In the genomic region with DNA sequence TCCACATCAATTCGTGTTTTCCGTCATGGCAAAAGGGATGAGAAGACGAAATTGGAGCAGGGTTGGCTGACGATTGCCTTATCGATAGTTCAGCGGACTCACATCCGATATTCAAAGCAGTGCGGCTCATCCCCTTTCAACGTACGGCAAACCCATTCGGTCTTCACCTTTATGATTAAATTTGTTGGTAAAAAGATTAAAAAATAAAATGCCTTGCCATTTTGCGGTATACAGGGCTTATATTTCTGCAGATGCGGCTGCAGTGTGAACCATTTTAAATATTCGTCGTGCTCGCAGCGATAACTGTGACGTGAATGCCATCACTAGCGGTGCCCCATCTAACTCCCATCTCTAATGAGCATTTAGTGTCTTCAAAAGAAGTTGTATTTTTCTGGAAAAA, we compare ENCODE assay signal across 1 fruit fly cellular context.
TF ChIP-seq lines count a peak whose summit lies in the region.

Gene Taf7, plus strand, starts transcription at position 23 of the 400 bp plus-strand sequence.
Gene EMC1, minus strand, starts transcription at position 53 of the 400 bp plus-strand sequence.

TF ChIP-seq in whole organism, embryonic, 481 proteins besides CTCF, POLR2A, EP300 and RAD21 (continued from another document and continues in another):
- TF ChIP-seq her (GFP tag; optimal IDR thresholded peaks at IDR 0.05; lab: Kevin White, UChicago) (no peak), yki (optimal IDR thresholded peaks at IDR 0.05; lab: Kevin White, UChicago) (no peak), NfI (GFP tag; optimal IDR thresholded peaks at IDR 0.05; lab: Kevin White, UChicago) (no peak), stc (GFP tag; IDR thresholded peaks at IDR 0.05; lab: Robert Waterston, UW) (no peak), HHEX (GFP tag; optimal IDR thresholded peaks at IDR 0.05; lab: Kevin White, UChicago) (no peak), lov (optimal IDR thresholded peaks at IDR 0.05; lab: Kevin White, UChicago) (no peak), lov (GFP tag; IDR thresholded peaks at IDR 0.05; lab: Robert Waterston, UW) (no peak), Dek (tag; optimal IDR thresholded peaks at IDR 0.05; lab: Kevin White, UChicago) (no peak), Ravus (GFP tag; IDR thresholded peaks at IDR 0.05; lab: Robert Waterston, UW) (no peak), ab (GFP tag; optimal IDR thresholded peaks at IDR 0.05; lab: Kevin White, UChicago) (no peak), CG16813 (GFP tag; IDR thresholded peaks at IDR 0.05; lab: Robert Waterston, UW; ENCODE audit: partially characterized antibody) (peak; percentile 99), CG4617 (GFP tag; optimal IDR thresholded peaks at IDR 0.05; lab: Kevin White, UChicago; ENCODE audit: borderline replicate concordance) (peak; percentile 90), da (GFP tag; optimal IDR thresholded peaks at IDR 0.05; lab: Kevin White, UChicago) (no peak), CG4328 (GFP tag; optimal IDR thresholded peaks at IDR 0.05; lab: Kevin White, UChicago) (no peak), Jarid2 (GFP tag; optimal IDR thresholded peaks at IDR 0.05; lab: Kevin White, UChicago) (no peak), Dll (GFP tag; IDR thresholded peaks at IDR 0.05; lab: Robert Waterston, UW; ENCODE audit: partially characterized antibody) (peak; percentile 96), Atf-2 (GFP tag; optimal IDR thresholded peaks at IDR 0.05; lab: Kevin White, UChicago) (peak; percentile 27), toy (GFP tag; IDR thresholded peaks at IDR 0.05; lab: Robert Waterston, UW) (no peak), tgo (GFP tag; IDR thresholded peaks at IDR 0.05; lab: Robert Waterston, UW) (0 out of 3 replicates have a peak, but pooled peaks have one; percentile 17), CG2889 (GFP tag; IDR thresholded peaks at IDR 0.05; lab: Robert Waterston, UW) (no peak), CG14860 (GFP tag; IDR thresholded peaks at IDR 0.05; lab: Robert Waterston, UW; ENCODE audit: partially characterized antibody) (peak; percentile 96), pum (GFP tag; optimal IDR thresholded peaks at IDR 0.05; lab: Kevin White, UChicago) (peak; percentile 58), org-1 (GFP tag; optimal IDR thresholded peaks at IDR 0.05; lab: Kevin White, UChicago) (no peak), slou (GFP tag; optimal IDR thresholded peaks at IDR 0.05; lab: Kevin White, UChicago) (peak; percentile 44), CG3726 (GFP tag; IDR thresholded peaks at IDR 0.05; lab: Robert Waterston, UW) (no peak), CG13775 (GFP tag; optimal IDR thresholded peaks at IDR 0.05; lab: Kevin White, UChicago) (peak; percentile 70), Vsx1 (GFP tag; optimal IDR thresholded peaks at IDR 0.05; lab: Kevin White, UChicago) (no peak), fd102C (GFP tag; optimal IDR thresholded peaks at IDR 0.05; lab: Kevin White, UChicago) (no peak), Chrac-16 (GFP tag; optimal IDR thresholded peaks at IDR 0.05; lab: Kevin White, UChicago) (peak; percentile 22), CG6813 (GFP tag; optimal IDR thresholded peaks at IDR 0.05; lab: Kevin White, UChicago) (no peak), Kr (GFP tag; optimal IDR thresholded peaks at IDR 0.05; lab: Kevin White, UChicago) (no peak), eyg (GFP tag; optimal IDR thresholded peaks at IDR 0.05; lab: Kevin White, UChicago) (no peak), C15 (GFP tag; IDR thresholded peaks at IDR 0.05; lab: Robert Waterston, UW) (no peak), Bteb2 (GFP tag; optimal IDR thresholded peaks at IDR 0.05; lab: Kevin White, UChicago) (no peak), peb (GFP tag; IDR thresholded peaks at IDR 0.05; lab: Robert Waterston, UW) (no peak), ken (GFP tag; IDR thresholded peaks at IDR 0.05; lab: Robert Waterston, UW) (no peak), CG2712 (tag; optimal IDR thresholded peaks at IDR 0.05; lab: Kevin White, UChicago) (no peak), pho (GFP tag; optimal IDR thresholded peaks at IDR 0.05; lab: Kevin White, UChicago) (peak; percentile 64), Xbp1 (GFP tag; optimal IDR thresholded peaks at IDR 0.05; lab: Kevin White, UChicago) (peak; percentile 56), MTF-1 (GFP tag; optimal IDR thresholded peaks at IDR 0.05; lab: Kevin White, UChicago; ENCODE audit: borderline replicate concordance) (no peak), zfh2 (GFP tag; optimal IDR thresholded peaks at IDR 0.05; lab: Kevin White, UChicago) (peak; percentile 58), tap (tag; optimal IDR thresholded peaks at IDR 0.05; lab: Kevin White, UChicago) (no peak), hth (optimal IDR thresholded peaks at IDR 0.05; lab: Kevin White, UChicago) (no peak), Xrp1 (GFP tag; IDR thresholded peaks at IDR 0.05; lab: Robert Waterston, UW) (peak; percentile 25; the same call in 1 of the 2 replicates), CG6654 (GFP tag; optimal IDR thresholded peaks at IDR 0.05; lab: Kevin White, UChicago) (no peak), NC2β (GFP tag; optimal IDR thresholded peaks at IDR 0.05; lab: Kevin White, UChicago) (peak; percentile 8), gcm2 (GFP tag; optimal IDR thresholded peaks at IDR 0.05; lab: Kevin White, UChicago) (no peak), so (GFP tag; IDR thresholded peaks at IDR 0.05; lab: Robert Waterston, UW) (no peak), tna (GFP tag; IDR thresholded peaks at IDR 0.05; lab: Robert Waterston, UW; ENCODE audit: partially characterized antibody) (peak; percentile 77; the same call in 1 of the 2 replicates), pros (GFP tag; optimal IDR thresholded peaks at IDR 0.05; lab: Kevin White, UChicago) (no peak), vnd (GFP tag; IDR thresholded peaks at IDR 0.05; lab: Robert Waterston, UW; ENCODE audit: partially characterized antibody) (peak; percentile 98), HLH3B (GFP tag; IDR thresholded peaks at IDR 0.05; lab: Robert Waterston, UW) (no peak), Hand (GFP tag; optimal IDR thresholded peaks at IDR 0.05; lab: Kevin White, UChicago) (no peak), ranshi (GFP tag; IDR thresholded peaks at IDR 0.05; lab: Robert Waterston, UW) (no peak; the same call in 1 of the 2 replicates), mam (GFP tag; optimal IDR thresholded peaks at IDR 0.05; lab: Kevin White, UChicago) (peak; percentile 72), sim (GFP tag; IDR thresholded peaks at IDR 0.05; lab: Robert Waterston, UW) (no peak), ase (GFP tag; IDR thresholded peaks at IDR 0.05; lab: Robert Waterston, UW) (no peak), CG8089 (GFP tag; optimal IDR thresholded peaks at IDR 0.05; lab: Kevin White, UChicago) (peak; percentile 24), Sry-β (GFP tag; optimal IDR thresholded peaks at IDR 0.05; lab: Kevin White, UChicago) (peak; percentile 68), CG32772 (GFP tag; IDR thresholded peaks at IDR 0.05; lab: Robert Waterston, UW) (no peak), pzg (GFP tag; optimal IDR thresholded peaks at IDR 0.05; lab: Kevin White, UChicago) (peak; percentile 83), CG3281 (GFP tag; optimal IDR thresholded peaks at IDR 0.05; lab: Kevin White, UChicago) (no peak), pfk (GFP tag; optimal IDR thresholded peaks at IDR 0.05; lab: Kevin White, UChicago) (no peak), seq (GFP tag; IDR thresholded peaks at IDR 0.05; lab: Robert Waterston, UW) (no peak), CG7556 (GFP tag; optimal IDR thresholded peaks at IDR 0.05; lab: Kevin White, UChicago) (no peak), CG17612 (GFP tag; IDR thresholded peaks at IDR 0.05; lab: Robert Waterston, UW) (no peak), slbo (GFP tag; IDR thresholded peaks at IDR 0.05; lab: Robert Waterston, UW) (peak; percentile 52), CG5245 (GFP tag; optimal IDR thresholded peaks at IDR 0.05; lab: Kevin White, UChicago) (no peak), CG10274 (GFP tag; optimal IDR thresholded peaks at IDR 0.05; lab: Kevin White, UChicago) (no peak), btn (GFP tag; optimal IDR thresholded peaks at IDR 0.05; lab: Kevin White, UChicago) (no peak), hkb (optimal IDR thresholded peaks at IDR 0.05; lab: Kevin White, UChicago) (peak; percentile 77), hkb (GFP tag; IDR thresholded peaks at IDR 0.05; lab: Robert Waterston, UW) (no peak), bbx (GFP tag; IDR thresholded peaks at IDR 0.05; lab: Robert Waterston, UW; ENCODE audit: partially characterized antibody) (peak; percentile 63), CG4820 (GFP tag; optimal IDR thresholded peaks at IDR 0.05; lab: Kevin White, UChicago) (peak; percentile 59), CG30403 (GFP tag; optimal IDR thresholded peaks at IDR 0.05; lab: Kevin White, UChicago) (peak; percentile 68), al (GFP tag; IDR thresholded peaks at IDR 0.05; lab: Robert Waterston, UW) (0 out of 2 replicates have a peak, but pooled peaks have one; percentile 17), dysf (GFP tag; IDR thresholded peaks at IDR 0.05; lab: Robert Waterston, UW) (no peak), zen2 (GFP tag; IDR thresholded peaks at IDR 0.05; lab: Robert Waterston, UW; ENCODE audit: partially characterized antibody) (peak; percentile 69; the same call in 1 of the 3 replicates), ara (GFP tag; IDR thresholded peaks at IDR 0.05; lab: Robert Waterston, UW) (no peak), CG13424 (tag; optimal IDR thresholded peaks at IDR 0.05; lab: Kevin White, UChicago) (peak; percentile 47), E2f1 (GFP tag; IDR thresholded peaks at IDR 0.05; lab: Robert Waterston, UW) (no peak), Dbx (GFP tag; IDR thresholded peaks at IDR 0.05; lab: Robert Waterston, UW) (0 out of 3 replicates have a peak, but pooled peaks have one; percentile 30), Ssrp (tag; optimal IDR thresholded peaks at IDR 0.05; lab: Kevin White, UChicago) (no peak), repo (GFP tag; optimal IDR thresholded peaks at IDR 0.05; lab: Kevin White, UChicago) (peak; percentile 5), dmrt11E (tag; optimal IDR thresholded peaks at IDR 0.05; lab: Kevin White, UChicago) (no peak), gt (GFP tag; IDR thresholded peaks at IDR 0.05; lab: Robert Waterston, UW) (no peak), Pdp1 (GFP tag; optimal IDR thresholded peaks at IDR 0.05; lab: Kevin White, UChicago) (peak; percentile 29 to 52), sens (GFP tag; lab: Kevin White, UChicago) (no peak), CG9797 (GFP tag; optimal IDR thresholded peaks at IDR 0.05; lab: Kevin White, UChicago) (peak; percentile 49), gcm (GFP tag; optimal IDR thresholded peaks at IDR 0.05; lab: Kevin White, UChicago) (no peak), CG11723 (GFP tag; optimal IDR thresholded peaks at IDR 0.05; lab: Kevin White, UChicago) (no peak), jing (GFP tag; optimal IDR thresholded peaks at IDR 0.05; lab: Kevin White, UChicago) (no peak), klu (GFP tag; IDR thresholded peaks at IDR 0.05; lab: Robert Waterston, UW) (0 out of 2 replicates have a peak, but pooled peaks have one; percentile 21), CG17361 (GFP tag; IDR thresholded peaks at IDR 0.05; lab: Robert Waterston, UW) (no peak; the same call in 2 of the 3 replicates), luna (GFP tag; optimal IDR thresholded peaks at IDR 0.05; lab: Kevin White, UChicago) (peak; percentile 13), crp (GFP tag; optimal IDR thresholded peaks at IDR 0.05; lab: Kevin White, UChicago) (peak in 1 of 2 experiments; percentile 49), CG17359 (tag; optimal IDR thresholded peaks at IDR 0.05; lab: Kevin White, UChicago) (no peak), Eip74EF (GFP tag; optimal IDR thresholded peaks at IDR 0.05; lab: Kevin White, UChicago) (no peak), chinmo (GFP tag; IDR thresholded peaks at IDR 0.05; lab: Robert Waterston, UW; ENCODE audit: partially characterized antibody) (peak; percentile 90; the same call in 3 of the 4 replicates), CG30020 (tag; optimal IDR thresholded peaks at IDR 0.05; lab: Kevin White, UChicago) (peak; percentile 86), danr (GFP tag; IDR thresholded peaks at IDR 0.05; lab: Robert Waterston, UW) (no peak), CG9437 (GFP tag; optimal IDR thresholded peaks at IDR 0.05; lab: Kevin White, UChicago) (no peak), hbn (GFP tag; IDR thresholded peaks at IDR 0.05; lab: Robert Waterston, UW; ENCODE audit: partially characterized antibody) (peak; percentile 90), Asciz (GFP tag; optimal IDR thresholded peaks at IDR 0.05; lab: Kevin White, UChicago) (no peak), Drgx (GFP tag; IDR thresholded peaks at IDR 0.05; lab: Robert Waterston, UW) (no peak), Gug (GFP tag; IDR thresholded peaks at IDR 0.05; lab: Robert Waterston, UW) (peak; percentile 28; the same call in 1 of the 4 replicates), zen (tag; optimal IDR thresholded peaks at IDR 0.05; lab: Kevin White, UChicago) (peak; percentile 47), CG1602 (GFP tag; optimal IDR thresholded peaks at IDR 0.05; lab: Kevin White, UChicago) (peak; percentile 30), CG1024 (GFP tag; IDR thresholded peaks at IDR 0.05; lab: Robert Waterston, UW) (no peak), chn (GFP tag; optimal IDR thresholded peaks at IDR 0.05; lab: Kevin White, UChicago) (peak; percentile 27), wor (GFP tag; IDR thresholded peaks at IDR 0.05; lab: Robert Waterston, UW) (no peak), CG3995 (GFP tag; optimal IDR thresholded peaks at IDR 0.05; lab: Kevin White, UChicago) (peak; percentile 99), Dip2 (GFP tag; IDR thresholded peaks at IDR 0.05; lab: Robert Waterston, UW) (no peak), CG9609 (GFP tag; optimal IDR thresholded peaks at IDR 0.05; lab: Kevin White, UChicago) (peak; percentile 37), CG43689 (GFP tag; IDR thresholded peaks at IDR 0.05; lab: Robert Waterston, UW) (no peak), Rfx (GFP tag; IDR thresholded peaks at IDR 0.05; lab: Robert Waterston, UW) (peak; percentile 48; the same call in 1 of the 2 replicates), unpg (GFP tag; optimal IDR thresholded peaks at IDR 0.05; lab: Kevin White, UChicago) (no peak), Dp (GFP tag; optimal IDR thresholded peaks at IDR 0.05; lab: Kevin White, UChicago) (peak; percentile 31), bsh (GFP tag; optimal IDR thresholded peaks at IDR 0.05; lab: Kevin White, UChicago) (no peak), Scr (GFP tag; IDR thresholded peaks at IDR 0.05; lab: Robert Waterston, UW; ENCODE audit: partially characterized antibody) (peak; percentile 98), Mrtf (GFP tag; IDR thresholded peaks at IDR 0.05; lab: Robert Waterston, UW) (no peak), CG5180 (GFP tag; optimal IDR thresholded peaks at IDR 0.05; lab: Kevin White, UChicago) (no peak), CG13123 (GFP tag; optimal IDR thresholded peaks at IDR 0.05; lab: Kevin White, UChicago) (no peak), CG1603 (tag; optimal IDR thresholded peaks at IDR 0.05; lab: Kevin White, UChicago) (no peak), Ada2b (GFP tag; IDR thresholded peaks at IDR 0.05; lab: Robert Waterston, UW) (no peak), otp (GFP tag; IDR thresholded peaks at IDR 0.05; lab: Robert Waterston, UW) (no peak), HmgD (GFP tag; optimal IDR thresholded peaks at IDR 0.05; lab: Kevin White, UChicago) (peak; percentile 78), lilli (GFP tag; optimal IDR thresholded peaks at IDR 0.05; lab: Kevin White, UChicago) (peak; percentile 55)
